Worm (Caenorhabditis elegans) whole organism, L2 larva: ENCODE results near the gene F31E8.4.

ENCODE experiments used
- C34F6.9 ChIP-seq: fragments of 150-350 bp; optimal IDR thresholded peaks from 2 replicates; lab custom pipeline; 2014; ENCODE audit warnings: missing biosample characterization, missing genetic modification characterization
- F13H6.1 ChIP-seq: sonication (generic microtip); optimal IDR thresholded peaks from 2 replicates; lab custom pipeline; 2016; ENCODE audit warnings: missing genetic modification characterization, missing compliant biosample characterization
- R02D3.7 ChIP-seq: fragments of 150-350 bp; optimal IDR thresholded peaks from 2 replicates; lab custom pipeline; 2014; ENCODE audit warnings: missing biosample characterization, missing genetic modification characterization
- Y55F3AM.14 ChIP-seq: fragments of 200-800 bp; sonication (Bioruptor generic); optimal IDR thresholded peaks from 2 replicates; lab custom pipeline; 2018; ENCODE audit warnings: mild to moderate bottlenecking, missing genetic modification characterization, missing compliant biosample characterization
- ZK546.5 ChIP-seq: sonication (generic microtip); optimal IDR thresholded peaks from 2 replicates; lab custom pipeline; 2017; ENCODE audit warnings: missing biosample characterization, missing genetic modification characterization
- alr-1 ChIP-seq: fragments of 150-350 bp; optimal IDR thresholded peaks from 2 replicates; lab custom pipeline; 2014; ENCODE audit warnings: missing biosample characterization, missing genetic modification characterization
- aly-2 ChIP-seq: fragments of 150-350 bp; optimal IDR thresholded peaks from 2 replicates; lab custom pipeline; 2014; ENCODE audit warnings: missing biosample characterization, missing genetic modification characterization
- ama-1 ChIP-seq: fragments of 150-350 bp; optimal IDR thresholded peaks from 2 replicates; lab custom pipeline; 2018; ENCODE audit warnings: inconsistent platforms
- blmp-1 ChIP-seq: sonication (generic microtip); optimal IDR thresholded peaks from 2 replicates; lab custom pipeline; 2017; ENCODE audit warnings: missing genetic modification characterization, mild to moderate bottlenecking, missing compliant biosample characterization, antibody characterized with exemption, moderate library complexity; ENCODE audit not compliant: insufficient read depth
- ceh-16 ChIP-seq: fragments of 150-350 bp; optimal IDR thresholded peaks from 2 replicates; lab custom pipeline; 2014; ENCODE audit warnings: missing biosample characterization, missing genetic modification characterization
- elt-1 ChIP-seq: fragments of 150-350 bp; optimal IDR thresholded peaks from 2 replicates; lab custom pipeline; 2014; ENCODE audit warnings: missing biosample characterization, missing genetic modification characterization
- fos-1 ChIP-seq: fragments of 150-350 bp; optimal IDR thresholded peaks from 2 replicates; lab custom pipeline; 2014; ENCODE audit warnings: missing biosample characterization, missing genetic modification characterization
- gmeb-1 ChIP-seq: fragments of 150-350 bp; optimal IDR thresholded peaks from 2 replicates; lab custom pipeline; 2014; ENCODE audit warnings: missing biosample characterization, missing genetic modification characterization
- lin-39 ChIP-seq: fragments of 150-350 bp; optimal IDR thresholded peaks from 2 replicates; lab custom pipeline; 2014; ENCODE audit warnings: missing biosample characterization, missing genetic modification reagents, missing genetic modification characterization
- lsy-2 ChIP-seq, 2 experiments: fragments of 150-350 bp in 1 of 2; sonication (generic microtip) in 1 of 2; optimal IDR thresholded peaks; 2 replicates each; lab custom pipeline; 2014 to 2017; ENCODE audit warnings: missing biosample characterization in 2 of 2, missing genetic modification characterization in 2 of 2
- mab-5 ChIP-seq: fragments of 150-350 bp; optimal IDR thresholded peaks from 2 replicates; lab custom pipeline; 2014; ENCODE audit warnings: missing biosample characterization, missing genetic modification characterization
- mbf-1 ChIP-seq: sonication (generic microtip); optimal IDR thresholded peaks from 2 replicates; lab custom pipeline; 2017; ENCODE audit warnings: missing biosample characterization, missing genetic modification characterization
- mdl-1 ChIP-seq, 2 experiments: fragments of 150-350 bp in 1 of 2; sonication (generic microtip) in 1 of 2; optimal IDR thresholded peaks; 2 replicates each; lab custom pipeline; 2017; ENCODE audit warnings: missing biosample characterization in 2 of 2, missing genetic modification characterization in 2 of 2
- nhr-10 ChIP-seq: sonication (generic microtip); optimal IDR thresholded peaks from 2 replicates; lab custom pipeline; 2017; ENCODE audit warnings: missing biosample characterization, missing genetic modification characterization
- nhr-21 ChIP-seq: fragments of 150-350 bp; optimal IDR thresholded peaks from 2 replicates; lab custom pipeline; 2014; ENCODE audit warnings: missing biosample characterization, missing genetic modification characterization
- nhr-23 ChIP-seq: fragments of 150-350 bp; optimal IDR thresholded peaks from 2 replicates; lab custom pipeline; 2014; ENCODE audit warnings: missing biosample characterization, missing genetic modification reagents, missing genetic modification characterization
- nhr-25 ChIP-seq: fragments of 150-350 bp; sonication (generic microtip); optimal IDR thresholded peaks from 3 replicates; lab custom pipeline; 2014; ENCODE audit warnings: missing biosample characterization, missing genetic modification characterization
- nhr-6 ChIP-seq: fragments of 150-350 bp; optimal IDR thresholded peaks from 2 replicates; lab custom pipeline; 2014; ENCODE audit warnings: missing biosample characterization, missing genetic modification characterization
- snpc-4 ChIP-seq: fragments of 150-350 bp; optimal IDR thresholded peaks from 2 replicates; lab custom pipeline; 2014; ENCODE audit warnings: missing biosample characterization, missing genetic modification characterization
- unc-39 ChIP-seq: fragments of 150-350 bp; optimal IDR thresholded peaks from 2 replicates; lab custom pipeline; 2014; ENCODE audit warnings: missing biosample characterization, missing genetic modification characterization
- unc-55 ChIP-seq: fragments of 150-350 bp; sonication (generic microtip); optimal IDR thresholded peaks from 3 replicates; lab custom pipeline; 2014; ENCODE audit warnings: missing biosample characterization, missing genetic modification reagents, missing genetic modification characterization
- ztf-1 ChIP-seq: fragments of 200-800 bp; sonication (Bioruptor generic); conservative IDR thresholded peaks from 2 replicates; pipeline ENCODE4 v1.3.6; 2022; ENCODE audit warnings: missing genetic modification characterization, missing compliant biosample characterization
- ztf-11 ChIP-seq: sonication (generic microtip); optimal IDR thresholded peaks from 2 replicates; lab custom pipeline; 2017; ENCODE audit warnings: missing biosample characterization, missing genetic modification characterization
- ztf-4 ChIP-seq: fragments of 150-350 bp; optimal IDR thresholded peaks from 2 replicates; lab custom pipeline; 2014; ENCODE audit warnings: missing biosample characterization, missing genetic modification characterization

F31E8.4 gene

ce11 chrII:6772482-6772881, 27.5 kb downstream of the F31E8.4 start:
- TF ChIP-seq snpc-4 (tag; lab: Kevin White, UChicago) (no peak), unc-55 (GFP tag; lab: Kevin White, UChicago) (no peak)

ce11 chrII:6770030-6770429, 29.9 kb downstream of the F31E8.4 start:
- TF ChIP-seq C34F6.9 (tag; lab: Kevin White, UChicago) (no peak), blmp-1 (tag; lab: Kevin White, UChicago) (no peak), ztf-4 (tag; lab: Kevin White, UChicago) (no peak), nhr-23 (tag; lab: Kevin White, UChicago) (no peak), elt-1 (tag; lab: Kevin White, UChicago) (no peak), ztf-11 (no peak), mbf-1 (tag; lab: Kevin White, UChicago) (no peak), F13H6.1 (tag; lab: Kevin White, UChicago) (no peak), unc-39 (tag; lab: Kevin White, UChicago) (no peak), mdl-1 (tag; optimal IDR thresholded peaks at IDR 0.05; lab: Kevin White, UChicago) (no peak), ztf-1 (GFP tag; lab: Robert Waterston, UW) (no peak), nhr-21 (tag; lab: Kevin White, UChicago) (no peak), ama-1 (lab: Kevin White, UChicago) (no peak)

- TF ChIP-seq R02D3.7 (tag; lab: Kevin White, UChicago): no peak
- no peak for TF ChIP-seq ceh-16 (tag; lab: Kevin White, UChicago)
- TF ChIP-seq fos-1 (tag; lab: Kevin White, UChicago): peak; percentile 35
- TF ChIP-seq F13H6.1 (tag; lab: Kevin White, UChicago): no peak
- no peak for TF ChIP-seq nhr-6 (tag; lab: Kevin White, UChicago)
- TF ChIP-seq, all 48 proteins: peak for 1
Observed at ce11 chrII:6768014-6768413, 31.9 kb downstream of the F31E8.4 start, which contains the start of gene F41G3.18. TSS of gene F41G3.18 (plus strand) at chrII:6768314.

- TF ChIP-seq ztf-11 (no peak), blmp-1 (tag; lab: Kevin White, UChicago) (no peak)
Observed at ce11 chrII:6764734-6765133, 35.2 kb downstream of the F31E8.4 start, which contains the start of gene nlp-50. TSS of gene nlp-50 (plus strand) at chrII:6765034.

- no peak for TF ChIP-seq ZK546.5
- no peak for TF ChIP-seq C34F6.9 (tag; lab: Kevin White, UChicago)
- TF ChIP-seq gmeb-1 (tag; lab: Kevin White, UChicago): no peak
- no peak for TF ChIP-seq alr-1 (tag; lab: Kevin White, UChicago)
- no peak for TF ChIP-seq nhr-25 (tag; lab: Kevin White, UChicago)
- no peak for TF ChIP-seq mdl-1 (tag; optimal IDR thresholded peaks at IDR 0.05; lab: Kevin White, UChicago)
- no peak for TF ChIP-seq mab-5
- TF ChIP-seq nhr-6 (tag; lab: Kevin White, UChicago): no peak
- TF ChIP-seq aly-2 (tag; lab: Kevin White, UChicago): no peak
- no peak for TF ChIP-seq ztf-1 (GFP tag; lab: Robert Waterston, UW)
- no peak for TF ChIP-seq fos-1 (tag; lab: Kevin White, UChicago)
- no peak for TF ChIP-seq nhr-10 (tag; lab: Kevin White, UChicago)
- no peak for TF ChIP-seq ceh-16 (tag; lab: Kevin White, UChicago)
- TF ChIP-seq mbf-1 (tag; lab: Kevin White, UChicago): no peak
- no peak for TF ChIP-seq Y55F3AM.14 (GFP tag; lab: Kevin White, UChicago)
Observed at ce11 chrII:6756232-6756631, 43.7 kb downstream of the F31E8.4 start, which contains the start of gene F41G3.3. TSS of gene F41G3.3 (plus strand) at chrII:6756532.

ce11 chrII:6754671-6755224, 45.2 kb downstream of the F31E8.4 start, which contains the start of the genes srx-95 and fis-1:
TSS of gene srx-95 (minus strand) at chrII:6754771.
TSS of gene fis-1 (plus strand) at chrII:6755174.
- TF ChIP-seq R02D3.7 (tag; lab: Kevin White, UChicago) (no peak), lsy-2 (tag; optimal IDR thresholded peaks at IDR 0.05; lab: Kevin White, UChicago) (no peak), snpc-4 (tag; lab: Kevin White, UChicago) (no peak), gmeb-1 (tag; lab: Kevin White, UChicago) (no peak), ama-1 (lab: Kevin White, UChicago) (no peak), nhr-6 (tag; lab: Kevin White, UChicago) (no peak), ztf-4 (tag; lab: Kevin White, UChicago) (no peak), lin-39 (tag; lab: Kevin White, UChicago) (no peak)
